Fruit fly (Drosophila melanogaster): Measurements from ENCODE around the gene Csl4.
A peak's percentile ranks its signal among the peaks of the same experiment; 100 is the strongest.

The Csl4 gene

dm6 chr2L:11123499-11123898 is at the start of gene Csl4, which contains the start of gene Nup160:
Csl4 (minus strand) TSS chr2L:11123567.
Nup160 (plus strand) TSS chr2L:11123777.
- TF ChIP-seq CG12659 (GFP tag; optimal IDR thresholded peaks at IDR 0.05) (peak; percentile 75), CG2129 (GFP tag; IDR thresholded peaks at IDR 0.05; ENCODE audit: partially characterized antibody) (no peak), CG6175 (GFP tag; IDR thresholded peaks at IDR 0.05) (no peak), CG4820 (GFP tag; optimal IDR thresholded peaks at IDR 0.05) (peak; percentile 69), Elba2 (GFP tag; optimal IDR thresholded peaks at IDR 0.05) (peak; percentile 55), B-H2 (GFP tag; optimal IDR thresholded peaks at IDR 0.05) (peak; percentile 76), CG32772 (GFP tag; IDR thresholded peaks at IDR 0.05) (peak; percentile 64), CG10543 (GFP tag; optimal IDR thresholded peaks at IDR 0.05) (peak; percentile 36), kah (GFP tag; optimal IDR thresholded peaks at IDR 0.05) (no peak), bab2 (GFP tag; optimal IDR thresholded peaks at IDR 0.05) (peak; percentile 88), CG4854 (GFP tag; optimal IDR thresholded peaks at IDR 0.05) (peak; percentile 71), CG34422 (GFP tag; IDR thresholded peaks at IDR 0.05) (peak; percentile 90), ttk (GFP tag; IDR thresholded peaks at IDR 0.05) (peak; percentile 74), CG10321 (GFP tag; IDR thresholded peaks at IDR 0.05) (no peak), ash1 (GFP tag; optimal IDR thresholded peaks at IDR 0.05) (no peak), Trl (optimal IDR thresholded peaks at IDR 0.05) (no peak), Trl (GFP tag; optimal IDR thresholded peaks at IDR 0.05) (peak; percentile 91), sisA (GFP tag; IDR thresholded peaks at IDR 0.05) (peak; percentile 61), CG8765 (GFP tag; IDR thresholded peaks at IDR 0.05) (peak; percentile 30; the same call in 1 of the 2 replicates), CG13624 (GFP tag; optimal IDR thresholded peaks at IDR 0.05) (peak; percentile 92), dysf (GFP tag; IDR thresholded peaks at IDR 0.05) (peak; percentile 71; the same call in 2 of the 3 replicates), CG1832 (GFP tag; optimal IDR thresholded peaks at IDR 0.05) (no peak), CG17568 (GFP tag; optimal IDR thresholded peaks at IDR 0.05) (no peak), CG7556 (GFP tag; optimal IDR thresholded peaks at IDR 0.05) (no peak), psq (GFP tag; optimal IDR thresholded peaks at IDR 0.05) (peak; percentile 26), CG1233 (GFP tag; optimal IDR thresholded peaks at IDR 0.05) (peak; percentile 24), Nf-YC (tag; optimal IDR thresholded peaks at IDR 0.05) (no peak), Mad (GFP tag; optimal IDR thresholded peaks at IDR 0.05) (peak; percentile 79), dmrt11E (tag; optimal IDR thresholded peaks at IDR 0.05) (peak; percentile 64), Ravus (GFP tag; IDR thresholded peaks at IDR 0.05) (peak; percentile 16), Ets65A (GFP tag) (peak; percentile 97), corto (GFP tag; optimal IDR thresholded peaks at IDR 0.05) (no peak), Bgb (GFP tag; IDR thresholded peaks at IDR 0.05; ENCODE audit: partially characterized antibody) (no peak; the same call in 1 of the 2 replicates), CG4424 (GFP tag; optimal IDR thresholded peaks at IDR 0.05) (peak; percentile 77), lab (GFP tag; optimal IDR thresholded peaks at IDR 0.05) (no peak), klu (GFP tag; IDR thresholded peaks at IDR 0.05) (0 out of 2 replicates have a peak, but pooled peaks have one; percentile 22), Hsf (GFP tag; optimal IDR thresholded peaks at IDR 0.05) (peak; percentile 83), CG8924 (tag; optimal IDR thresholded peaks at IDR 0.05) (peak; percentile 69), CG4404 (GFP tag; IDR thresholded peaks at IDR 0.05) (peak; percentile 18; the same call in 1 of the 2 replicates), CG5180 (GFP tag; optimal IDR thresholded peaks at IDR 0.05) (no peak), stwl (tag; optimal IDR thresholded peaks at IDR 0.05) (peak; percentile 79), h (optimal IDR thresholded peaks at IDR 0.05) (no peak), CG8089 (GFP tag; optimal IDR thresholded peaks at IDR 0.05) (peak; percentile 69), CG15514 (GFP tag; optimal IDR thresholded peaks at IDR 0.05) (peak; percentile 66), Bdp1 (GFP tag; optimal IDR thresholded peaks at IDR 0.05) (peak; percentile 74), Blimp-1 (GFP tag; optimal IDR thresholded peaks at IDR 0.05) (no peak), CG16815 (GFP tag; optimal IDR thresholded peaks at IDR 0.05) (no peak), lola (GFP tag; optimal IDR thresholded peaks at IDR 0.05) (peak in 1 of 3 experiments; percentile 67), Bteb2 (GFP tag; optimal IDR thresholded peaks at IDR 0.05) (peak; percentile 88), al (GFP tag; IDR thresholded peaks at IDR 0.05) (peak; percentile 69), disco-r (GFP tag; optimal IDR thresholded peaks at IDR 0.05) (peak; percentile 55)

Data from whole organism, embryonic.